Fruit fly (Drosophila melanogaster) whole organism, embryonic: Measurements from ENCODE around the gene zf30C.

Experiments used
- Atf6 ChIP-seq: fragments of 200-800 bp; sonication (Bioruptor generic); IDR thresholded peaks from 2 replicates; pipeline ENCODE4 v1.3.6; 2022; ENCODE audit warnings: missing biosample characterization, missing genetic modification characterization
- B-H1 ChIP-seq: fragments of 200-800 bp; sonication (Bioruptor generic); IDR thresholded peaks from 3 replicates; pipeline ENCODE4 v1.3.6; 2022; ENCODE audit warnings: missing biosample characterization, missing genetic modification characterization
- CG10462 ChIP-seq: fragments of 200-800 bp; sonication (Bioruptor generic); optimal IDR thresholded peaks from 2 replicates; lab custom pipeline; 2016; ENCODE audit warnings: missing biosample characterization, missing genetic modification characterization
- CG11504 ChIP-seq: fragments of 200-800 bp; sonication (Bioruptor generic); optimal IDR thresholded peaks from 3 replicates; lab custom pipeline; 2019; ENCODE audit warnings: missing biosample characterization, mild to moderate bottlenecking, missing genetic modification characterization, moderate library complexity
- CG11695 ChIP-seq: fragments of 200-800 bp; sonication (Bioruptor generic); IDR thresholded peaks from 3 replicates; pipeline ENCODE4 v1.3.6; 2022; ENCODE audit warnings: missing biosample characterization, missing genetic modification characterization
- CG12299 ChIP-seq: fragments of 200-800 bp; sonication (Bioruptor generic); optimal IDR thresholded peaks from 2 replicates; lab custom pipeline; 2018; ENCODE audit warnings: missing biosample characterization, mild to moderate bottlenecking, missing genetic modification characterization
- CG2678 ChIP-seq: fragments of 200-800 bp; sonication (Bioruptor generic); optimal IDR thresholded peaks from 3 replicates; lab custom pipeline; 2019; ENCODE audit warnings: missing biosample characterization, mild to moderate bottlenecking, missing genetic modification characterization, moderate library complexity
- CG2875 ChIP-seq: fragments of 200-800 bp; sonication (Bioruptor generic); optimal IDR thresholded peaks from 2 replicates; lab custom pipeline; 2017; ENCODE audit warnings: missing biosample characterization, mild to moderate bottlenecking, missing genetic modification characterization, missing genetic modification reagents
- CG31224 ChIP-seq: fragments of 200-800 bp; sonication (Bioruptor generic); IDR thresholded peaks from 2 replicates; pipeline ENCODE4 v1.3.6; 2022; ENCODE audit warnings: missing biosample characterization, missing genetic modification characterization
- CG31365 ChIP-seq: fragments of 200-800 bp; sonication (Bioruptor generic); optimal IDR thresholded peaks from 2 replicates; lab custom pipeline; 2018; ENCODE audit warnings: missing biosample characterization, mild to moderate bottlenecking, missing genetic modification characterization
- CG34376 ChIP-seq: fragments of 200-800 bp; sonication (Bioruptor generic); optimal IDR thresholded peaks from 2 replicates; lab custom pipeline; 2018; ENCODE audit warnings: missing biosample characterization, mild to moderate bottlenecking, missing genetic modification characterization
- CG4328 ChIP-seq: fragments of 200-800 bp; sonication (Bioruptor generic); optimal IDR thresholded peaks from 3 replicates; lab custom pipeline; 2017; ENCODE audit warnings: missing biosample characterization, missing genetic modification reagents, missing genetic modification characterization
- CG6175 ChIP-seq: fragments of 200-800 bp; sonication (Bioruptor generic); IDR thresholded peaks from 3 replicates; pipeline ENCODE4 v1.3.6; 2022; ENCODE audit warnings: missing biosample characterization, missing genetic modification characterization
- CG6654 ChIP-seq: fragments of 200-800 bp; sonication (Bioruptor generic); optimal IDR thresholded peaks from 2 replicates; lab custom pipeline; 2017; ENCODE audit warnings: missing biosample characterization, mild to moderate bottlenecking, missing genetic modification characterization
- CG7839 ChIP-seq: fragments of 200-800 bp; sonication (Bioruptor generic); optimal IDR thresholded peaks from 3 replicates; lab custom pipeline; 2018; ENCODE audit warnings: missing biosample characterization, mild to moderate bottlenecking, missing genetic modification characterization, moderate library complexity
- CG8089 ChIP-seq: fragments of 200-800 bp; sonication (Bioruptor generic); optimal IDR thresholded peaks from 3 replicates; lab custom pipeline; 2016; ENCODE audit warnings: missing biosample characterization, missing genetic modification characterization
- CG8944 ChIP-seq: fragments of 200-800 bp; sonication (Bioruptor generic); optimal IDR thresholded peaks from 3 replicates; lab custom pipeline; 2016; ENCODE audit warnings: missing biosample characterization, missing genetic modification characterization
- Chrac-16 ChIP-seq: fragments of 200-800 bp; sonication (Bioruptor generic); optimal IDR thresholded peaks from 3 replicates; lab custom pipeline; 2016; ENCODE audit warnings: missing biosample characterization, missing genetic modification characterization
- Dp ChIP-seq: fragments of 200-800 bp; sonication (Bioruptor generic); optimal IDR thresholded peaks from 2 replicates; lab custom pipeline; 2018; ENCODE audit warnings: missing biosample characterization, mild to moderate bottlenecking, missing genetic modification characterization, moderate library complexity
- ERR ChIP-seq: fragments of 200-800 bp; sonication (Bioruptor generic); optimal IDR thresholded peaks from 2 replicates; lab custom pipeline; 2016; ENCODE audit warnings: missing biosample characterization, missing genetic modification characterization
- Elba2 ChIP-seq: fragments of 200-800 bp; sonication (Bioruptor generic); optimal IDR thresholded peaks from 3 replicates; lab custom pipeline; 2016; ENCODE audit warnings: missing biosample characterization, missing genetic modification characterization
- HHEX ChIP-seq: fragments of 200-800 bp; sonication (Bioruptor generic); optimal IDR thresholded peaks from 3 replicates; lab custom pipeline; 2017; ENCODE audit warnings: missing biosample characterization, mild to moderate bottlenecking, missing genetic modification characterization, missing genetic modification reagents
- Hr51 ChIP-seq, 2 experiments: fragments of 200-800 bp; sonication (Bioruptor generic); optimal IDR thresholded peaks; 2 replicates in 1 of 2; 3 replicates in 1 of 2; lab custom pipeline; 2016 to 2018; ENCODE audit warnings: missing biosample characterization in 2 of 2, missing genetic modification characterization in 2 of 2, mild to moderate bottlenecking in 1 of 2, moderate library complexity in 1 of 2
- Lim3 ChIP-seq: fragments of 200-800 bp; sonication (Bioruptor generic); IDR thresholded peaks from 2 replicates; pipeline ENCODE4 v1.3.6; 2022; ENCODE audit warnings: missing biosample characterization, missing genetic modification characterization
- Pdp1 ChIP-seq, 2 experiments: fragments of 200-800 bp; sonication (Bioruptor generic); optimal IDR thresholded peaks; 3 replicates each; lab custom pipeline; 2016; ENCODE audit warnings: missing biosample characterization in 2 of 2, missing genetic modification characterization in 2 of 2, mild to moderate bottlenecking in 1 of 2, moderate library complexity in 1 of 2
- Ravus ChIP-seq: fragments of 200-800 bp; sonication (Bioruptor generic); IDR thresholded peaks from 2 replicates; pipeline ENCODE4 v1.3.6; 2022; ENCODE audit warnings: missing biosample characterization, missing genetic modification characterization
- Sox102F ChIP-seq: fragments of 200-800 bp; sonication (Bioruptor generic); optimal IDR thresholded peaks from 2 replicates; lab custom pipeline; 2018; ENCODE audit warnings: missing biosample characterization, mild to moderate bottlenecking, missing genetic modification characterization, moderate library complexity
- Stat92E ChIP-seq, 3 experiments: fragments of >200 bp in 2 of 3; fragments of 200-800 bp in 1 of 3; sonication (Bioruptor generic) in 1 of 3; optimal IDR thresholded peaks; 2 replicates each; lab custom pipeline; 2017 to 2019; ENCODE audit warnings: missing biosample characterization in 3 of 3, missing genetic modification characterization in 3 of 3, mild to moderate bottlenecking in 1 of 3, moderate library complexity in 1 of 3
- ash1 ChIP-seq: fragments of 200-800 bp; sonication (Bioruptor generic); optimal IDR thresholded peaks from 2 replicates; lab custom pipeline; 2018; ENCODE audit warnings: missing biosample characterization, mild to moderate bottlenecking, missing genetic modification characterization
- dan ChIP-seq: fragments of 200-800 bp; sonication (Bioruptor generic); IDR thresholded peaks from 2 replicates; pipeline ENCODE4 v1.3.6; 2022; ENCODE audit warnings: missing biosample characterization, missing genetic modification characterization
- danr ChIP-seq: fragments of 200-800 bp; sonication (Bioruptor generic); IDR thresholded peaks from 2 replicates; pipeline ENCODE4 v1.3.6; 2022; ENCODE audit warnings: missing biosample characterization, missing genetic modification characterization
- dimm ChIP-seq: fragments of 200-800 bp; sonication (Bioruptor generic); IDR thresholded peaks from 2 replicates; pipeline ENCODE4 v1.3.6; 2022; ENCODE audit warnings: missing biosample characterization, missing genetic modification characterization
- dmrt11E ChIP-seq: fragments of 200-800 bp; sonication (Bioruptor generic); optimal IDR thresholded peaks from 3 replicates; lab custom pipeline; 2018; ENCODE audit warnings: missing biosample characterization, mild to moderate bottlenecking, missing genetic modification characterization, moderate library complexity
- dmrt99B ChIP-seq: fragments of 200-800 bp; sonication (Bioruptor generic); optimal IDR thresholded peaks from 2 replicates; lab custom pipeline; 2018; ENCODE audit warnings: missing biosample characterization, mild to moderate bottlenecking, missing genetic modification characterization, moderate library complexity
- eve ChIP-seq, 2 experiments: fragments of >200 bp; optimal IDR thresholded peaks; 2 replicates each; lab custom pipeline; 2017; ENCODE audit warnings: missing biosample characterization in 2 of 2, missing genetic modification characterization in 2 of 2
- fd3F ChIP-seq: fragments of 200-800 bp; sonication (Bioruptor generic); optimal IDR thresholded peaks from 2 replicates; lab custom pipeline; 2018; ENCODE audit warnings: missing biosample characterization, mild to moderate bottlenecking, missing genetic modification characterization, moderate library complexity
- ftz-f1 ChIP-seq: fragments of 200-800 bp; sonication (Bioruptor generic); optimal IDR thresholded peaks from 2 replicates; lab custom pipeline; 2016; ENCODE audit warnings: missing biosample characterization, missing genetic modification characterization
- hkb ChIP-seq, 2 experiments: fragments of 200-800 bp in 1 of 2; fragments of >200 bp in 1 of 2; sonication (Bioruptor generic) in 1 of 2; IDR thresholded peaks in 1 of 2; optimal IDR thresholded peaks in 1 of 2; 2 replicates each; pipeline versions ENCODE4 v1.3.6 to Lab custom; 2017 to 2022; ENCODE audit warnings: missing biosample characterization in 1 of 2, missing genetic modification characterization in 1 of 2
- inv ChIP-seq: fragments of 200-800 bp; sonication (Bioruptor generic); IDR thresholded peaks from 2 replicates; pipeline ENCODE4 v1.3.6; 2022; ENCODE audit warnings: missing biosample characterization, missing genetic modification characterization; ENCODE audit not compliant: partially characterized antibody
- onecut ChIP-seq: fragments of 200-800 bp; sonication (Bioruptor generic); IDR thresholded peaks from 2 replicates; pipeline ENCODE4 v1.3.6; 2022; ENCODE audit warnings: missing biosample characterization, missing genetic modification characterization
- phol ChIP-seq: fragments of 200-800 bp; sonication (Bioruptor generic); optimal IDR thresholded peaks from 3 replicates; lab custom pipeline; 2018; ENCODE audit warnings: missing biosample characterization, mild to moderate bottlenecking, missing genetic modification characterization, moderate library complexity
- pum ChIP-seq: fragments of 200-800 bp; sonication (Bioruptor generic); optimal IDR thresholded peaks from 2 replicates; lab custom pipeline; 2016; ENCODE audit warnings: missing biosample characterization, missing genetic modification characterization
- ro ChIP-seq: fragments of 200-800 bp; sonication (Bioruptor generic); IDR thresholded peaks from 2 replicates; pipeline ENCODE4 v1.3.6; 2022; ENCODE audit warnings: missing biosample characterization, missing genetic modification characterization
- run ChIP-seq: fragments of 200-800 bp; sonication (Bioruptor generic); optimal IDR thresholded peaks from 3 replicates; lab custom pipeline; 2018; ENCODE audit warnings: missing biosample characterization, mild to moderate bottlenecking, missing genetic modification characterization
- slp2 ChIP-seq: fragments of 200-800 bp; sonication (Bioruptor generic); optimal IDR thresholded peaks from 2 replicates; lab custom pipeline; 2016; ENCODE audit warnings: missing biosample characterization, missing genetic modification characterization
- trem ChIP-seq: fragments of 200-800 bp; optimal IDR thresholded peaks from 3 replicates; lab custom pipeline; 2019; ENCODE audit warnings: missing biosample characterization, mild to moderate bottlenecking, missing genetic modification characterization, moderate library complexity
- vnd ChIP-seq: fragments of 200-800 bp; sonication (Bioruptor generic); IDR thresholded peaks from 3 replicates; pipeline ENCODE4 v1.3.6; 2022; ENCODE audit warnings: missing biosample characterization, missing genetic modification characterization; ENCODE audit not compliant: partially characterized antibody

The zf30C gene

DNA sequence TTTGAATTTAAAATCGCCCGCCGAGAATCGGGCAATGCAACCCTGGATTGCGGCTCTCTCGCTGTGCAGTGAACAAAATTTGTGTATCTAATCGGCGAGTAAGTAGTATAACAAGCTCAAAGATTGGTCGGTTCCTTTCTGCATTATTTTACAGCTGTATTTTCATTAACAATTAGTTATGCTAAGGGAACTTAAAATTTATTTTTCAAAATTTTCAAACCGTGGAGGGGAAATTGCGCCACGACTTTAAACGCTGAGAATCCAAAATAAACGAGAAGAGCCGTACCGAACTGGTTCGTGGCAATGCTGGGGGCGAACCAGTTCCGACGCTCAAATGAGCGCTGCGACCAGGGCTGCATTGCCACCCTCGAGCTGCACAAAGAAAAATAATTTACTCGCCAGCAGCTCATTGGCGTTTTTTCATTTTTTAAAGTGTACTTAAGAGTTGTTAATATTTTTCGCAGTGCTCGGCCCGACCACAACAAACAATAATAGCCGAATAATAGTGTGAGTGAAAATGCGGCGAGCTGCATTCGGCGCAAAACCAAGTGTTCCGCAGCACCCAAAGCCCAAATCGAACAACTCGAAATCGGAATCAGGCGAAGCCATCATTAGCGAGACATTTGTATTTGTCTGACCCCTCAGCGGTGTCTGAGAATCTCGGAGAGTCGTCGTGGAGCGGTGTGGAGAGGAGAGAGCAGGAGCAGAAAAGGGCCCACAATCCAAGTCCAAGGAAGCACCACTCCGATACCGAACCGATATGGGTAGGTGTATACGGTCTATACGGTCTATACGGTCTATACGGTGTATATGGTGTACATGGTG, at the start of gene zf30C (continued):
- TF ChIP-seq ftz-f1 (peak; percentile 69), pum (GFP tag; lab: Kevin White, UChicago) (peak; percentile 93), fd3F (GFP tag; lab: Kevin White, UChicago) (peak; percentile 60), ash1 (GFP tag; lab: Kevin White, UChicago) (no peak), CG2875 (GFP tag; lab: Kevin White, UChicago) (peak; percentile 39), CG11504 (tag; lab: Kevin White, UChicago) (peak; percentile 74), ERR (GFP tag; lab: Kevin White, UChicago) (peak; percentile 79), CG6175 (GFP tag; lab: Robert Waterston, UW) (peak; percentile 81), phol (tag; lab: Kevin White, UChicago) (peak; percentile 63), trem (tag; lab: Kevin White, UChicago) (peak; percentile 62), inv (GFP tag; lab: Robert Waterston, UW) (peak; percentile 58; the same call in 1 of the 2 replicates), dmrt11E (tag; lab: Kevin White, UChicago) (peak; percentile 47), ro (GFP tag; lab: Robert Waterston, UW) (0 out of 2 replicates have a peak, but pooled peaks have one; percentile 30), Ravus (GFP tag; lab: Robert Waterston, UW) (peak; percentile 14; the same call in 1 of the 2 replicates), CG7839 (tag; lab: Kevin White, UChicago) (peak; percentile 76), Hr51 (GFP tag; optimal IDR thresholded peaks at IDR 0.05; lab: Kevin White, UChicago) (peak; percentile 61 to 92), CG6654 (GFP tag; lab: Kevin White, UChicago) (peak; percentile 39), dan (GFP tag; lab: Robert Waterston, UW) (peak; percentile 61), Chrac-16 (GFP tag; lab: Kevin White, UChicago) (peak; percentile 90), Lim3 (GFP tag; lab: Robert Waterston, UW) (no peak), CG8944 (GFP tag; lab: Kevin White, UChicago) (peak; percentile 94), CG31224 (GFP tag; lab: Robert Waterston, UW) (peak; percentile 75), Stat92E (GFP tag; optimal IDR thresholded peaks at IDR 0.05; lab: Kevin White, UChicago) (peak in 1 of 3 experiments; percentile 33), CG11695 (peak; percentile 63; the same call in 2 of the 3 replicates), CG10462 (peak; percentile 59), Dp (GFP tag; lab: Kevin White, UChicago) (peak; percentile 97), run (tag; lab: Kevin White, UChicago) (peak; percentile 31), slp2 (GFP tag; lab: Kevin White, UChicago) (peak; percentile 87), CG4328 (GFP tag; lab: Kevin White, UChicago) (peak; percentile 75), CG31365 (tag; lab: Kevin White, UChicago) (peak; percentile 15), hkb (optimal IDR thresholded peaks at IDR 0.05; lab: Kevin White, UChicago) (peak; percentile 74), hkb (GFP tag; IDR thresholded peaks at IDR 0.05; lab: Robert Waterston, UW) (peak; percentile 65), dimm (GFP tag; lab: Robert Waterston, UW) (peak; percentile 30; the same call in 1 of the 2 replicates), CG34376 (peak; percentile 28), vnd (GFP tag; lab: Robert Waterston, UW) (peak; percentile 57), dmrt99B (tag; lab: Kevin White, UChicago) (peak; percentile 71), eve (GFP tag; optimal IDR thresholded peaks at IDR 0.05; lab: Kevin White, UChicago) (no peak), B-H1 (GFP tag; lab: Robert Waterston, UW) (peak; percentile 79), HHEX (GFP tag; lab: Kevin White, UChicago) (peak; percentile 80), CG2678 (tag; lab: Kevin White, UChicago) (peak; percentile 77), Atf6 (peak; percentile 82), danr (peak; percentile 60; the same call in 1 of the 2 replicates), Elba2 (peak; percentile 10), CG12299 (tag; lab: Kevin White, UChicago) (peak; percentile 72), CG8089 (peak; percentile 78), Sox102F (GFP tag; lab: Kevin White, UChicago) (peak; percentile 75), onecut (GFP tag; lab: Robert Waterston, UW) (peak; percentile 77), Pdp1 (GFP tag; optimal IDR thresholded peaks at IDR 0.05; lab: Kevin White, UChicago) (peak; percentile 82 to 92)
